Worm (Caenorhabditis elegans): ENCODE results near the gene nspe-3.

DNA sequence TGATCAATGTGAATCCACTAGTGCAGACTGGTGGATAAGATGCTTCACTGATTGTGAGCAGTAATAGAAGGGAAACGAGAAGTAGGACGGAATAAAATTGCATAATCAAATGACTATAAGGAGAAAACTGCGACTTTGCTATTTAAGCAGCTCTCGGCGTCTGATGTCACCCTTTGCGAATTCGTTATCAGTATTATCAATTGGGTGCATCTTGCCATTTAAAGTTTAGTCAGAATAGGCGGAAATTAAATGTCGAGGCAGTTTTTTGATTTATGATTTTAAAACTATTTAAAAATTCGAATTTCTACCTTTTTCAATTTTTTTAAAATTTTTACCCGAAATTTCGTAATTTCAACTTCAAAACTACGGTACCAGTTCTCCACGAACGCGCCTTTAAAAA lies 36.7 kb upstream of the nspe-3 start, which contains the start of gene clec-4:
- TF ChIP-seq zag-1 (tag; optimal IDR thresholded peaks at IDR 0.05) = no peak
- no peak for TF ChIP-seq nhr-237 (tag; optimal IDR thresholded peaks at IDR 0.05)
- TF ChIP-seq nhr-23 (tag; optimal IDR thresholded peaks at IDR 0.05) = no peak
- TF ChIP-seq ZK546.5 (tag; optimal IDR thresholded peaks at IDR 0.05) = no peak
- no peak for TF ChIP-seq R02D3.7 (tag; optimal IDR thresholded peaks at IDR 0.05)
- TF ChIP-seq mbf-1 (tag; optimal IDR thresholded peaks at IDR 0.05) = no peak
- TF ChIP-seq unc-62 (GFP tag; optimal IDR thresholded peaks at IDR 0.05) = no peak
- no peak for TF ChIP-seq aly-2 (tag; optimal IDR thresholded peaks at IDR 0.05)
